Fruit fly (Drosophila melanogaster) whole organism, embryonic: ENCODE data around the gene CG34348.
A peak's percentile ranks its signal among the peaks of the same experiment; 100 is the strongest.

Experiments used
- Blimp-1 ChIP-seq: fragments of 200-800 bp; sonication (Bioruptor generic); optimal IDR thresholded peaks from 3 replicates; lab custom pipeline; 2018; ENCODE audit warnings: missing biosample characterization, missing genetic modification characterization, mild to moderate bottlenecking, moderate library complexity, missing genetic modification reagents
- CG10267 ChIP-seq: fragments of 200-800 bp; sonication (Bioruptor generic); optimal IDR thresholded peaks from 2 replicates; lab custom pipeline; 2018; ENCODE audit warnings: missing biosample characterization, mild to moderate bottlenecking, missing genetic modification characterization, moderate library complexity
- CG10274 ChIP-seq: fragments of 200-800 bp; sonication (Bioruptor generic); optimal IDR thresholded peaks from 3 replicates; lab custom pipeline; 2017; ENCODE audit warnings: missing biosample characterization, mild to moderate bottlenecking, missing genetic modification characterization
- CG10462 ChIP-seq: fragments of 200-800 bp; sonication (Bioruptor generic); optimal IDR thresholded peaks from 2 replicates; lab custom pipeline; 2016; ENCODE audit warnings: missing biosample characterization, missing genetic modification characterization
- CG10565 ChIP-seq: fragments of 200-800 bp; sonication (Bioruptor generic); optimal IDR thresholded peaks from 3 replicates; lab custom pipeline; 2016; ENCODE audit warnings: missing biosample characterization, mild to moderate bottlenecking, missing genetic modification characterization
- CG12071 ChIP-seq: fragments of 200-800 bp; sonication (Bioruptor generic); optimal IDR thresholded peaks from 3 replicates; lab custom pipeline; 2018; ENCODE audit warnings: missing biosample characterization, mild to moderate bottlenecking, missing genetic modification characterization
- CG12236 ChIP-seq: fragments of 200-800 bp; sonication (Bioruptor generic); optimal IDR thresholded peaks from 2 replicates; lab custom pipeline; 2016; ENCODE audit warnings: missing biosample characterization, missing genetic modification characterization
- CG14965 ChIP-seq: fragments of 200-800 bp; sonication (Bioruptor generic); optimal IDR thresholded peaks from 2 replicates; lab custom pipeline; 2016; ENCODE audit warnings: missing biosample characterization, missing genetic modification characterization, borderline replicate concordance
- CG1647 ChIP-seq: fragments of 200-800 bp; sonication (Bioruptor generic); optimal IDR thresholded peaks from 3 replicates; lab custom pipeline; 2016; ENCODE audit warnings: missing biosample characterization, missing genetic modification characterization
- CG17359 ChIP-seq: fragments of 200-800 bp; sonication (Bioruptor generic); optimal IDR thresholded peaks from 3 replicates; lab custom pipeline; 2018; ENCODE audit warnings: missing biosample characterization, mild to moderate bottlenecking, missing genetic modification characterization, moderate library complexity
- CG17361 ChIP-seq: fragments of 200-800 bp; sonication (Bioruptor generic); IDR thresholded peaks from 3 replicates; pipeline ENCODE4 v1.3.6; 2022; ENCODE audit warnings: missing biosample characterization, missing genetic modification characterization
- CG17912 ChIP-seq: fragments of 200-800 bp; sonication (Bioruptor generic); optimal IDR thresholded peaks from 2 replicates; lab custom pipeline; 2018; ENCODE audit warnings: missing biosample characterization, mild to moderate bottlenecking, missing genetic modification characterization
- CG2120 ChIP-seq: fragments of 200-800 bp; sonication (Bioruptor generic); optimal IDR thresholded peaks from 3 replicates; lab custom pipeline; 2016; ENCODE audit warnings: missing biosample characterization, missing genetic modification characterization
- CG2129 ChIP-seq: fragments of 200-800 bp; sonication (Bioruptor generic); IDR thresholded peaks from 2 replicates; pipeline ENCODE4 v1.3.6; 2022; ENCODE audit warnings: missing biosample characterization, missing genetic modification characterization; ENCODE audit not compliant: partially characterized antibody
- CG2712 ChIP-seq: fragments of 200-800 bp; optimal IDR thresholded peaks from 3 replicates; lab custom pipeline; 2019; ENCODE audit warnings: missing biosample characterization, mild to moderate bottlenecking, missing genetic modification characterization, moderate library complexity
- CG31441 ChIP-seq: fragments of 200-800 bp; sonication (Bioruptor generic); IDR thresholded peaks from 2 replicates; pipeline ENCODE4 v1.3.6; 2022; ENCODE audit warnings: missing biosample characterization, missing genetic modification characterization
- CG32767 ChIP-seq: fragments of 200-800 bp; sonication (Bioruptor generic); IDR thresholded peaks from 2 replicates; pipeline ENCODE4 v1.3.6; 2022; ENCODE audit warnings: missing biosample characterization, missing genetic modification characterization
- CG33213 ChIP-seq: fragments of 200-800 bp; sonication (Bioruptor generic); optimal IDR thresholded peaks from 3 replicates; lab custom pipeline; 2016; ENCODE audit warnings: missing biosample characterization, missing genetic modification characterization
- CG3838 ChIP-seq: fragments of 200-800 bp; sonication (Bioruptor generic); optimal IDR thresholded peaks from 3 replicates; lab custom pipeline; 2016; ENCODE audit warnings: missing biosample characterization, missing genetic modification characterization
- CG4282 ChIP-seq: fragments of 200-800 bp; sonication (Bioruptor generic); optimal IDR thresholded peaks from 2 replicates; lab custom pipeline; 2016; ENCODE audit warnings: missing biosample characterization, missing genetic modification characterization
- CG7372 ChIP-seq: fragments of 200-800 bp; sonication (Bioruptor generic); IDR thresholded peaks from 2 replicates; pipeline ENCODE4 v1.3.6; 2022; ENCODE audit warnings: missing biosample characterization, missing genetic modification characterization
- CHES-1-like ChIP-seq: fragments of 200-800 bp; sonication (Bioruptor generic); optimal IDR thresholded peaks from 2 replicates; lab custom pipeline; 2016; ENCODE audit warnings: missing biosample characterization, missing genetic modification characterization
- Dad ChIP-seq: fragments of 200-800 bp; sonication (Bioruptor generic); optimal IDR thresholded peaks from 3 replicates; lab custom pipeline; 2016; ENCODE audit warnings: missing biosample characterization, missing genetic modification characterization
- Dll ChIP-seq: fragments of 200-800 bp; sonication (Bioruptor generic); IDR thresholded peaks from 4 replicates; pipeline ENCODE4 v1.3.6; 2022; ENCODE audit warnings: missing biosample characterization, missing genetic modification characterization; ENCODE audit not compliant: partially characterized antibody
- Fer3 ChIP-seq: fragments of 200-800 bp; sonication (Bioruptor generic); optimal IDR thresholded peaks from 2 replicates; lab custom pipeline; 2018; ENCODE audit warnings: missing biosample characterization, mild to moderate bottlenecking, missing genetic modification characterization, moderate library complexity
- HHEX ChIP-seq: fragments of 200-800 bp; sonication (Bioruptor generic); optimal IDR thresholded peaks from 3 replicates; lab custom pipeline; 2017; ENCODE audit warnings: missing biosample characterization, mild to moderate bottlenecking, missing genetic modification characterization, missing genetic modification reagents
- HLH3B ChIP-seq: fragments of 200-800 bp; sonication (Bioruptor generic); IDR thresholded peaks from 2 replicates; pipeline ENCODE4 v1.3.6; 2022; ENCODE audit warnings: missing biosample characterization, missing genetic modification characterization
- HLH4C ChIP-seq: fragments of 200-800 bp; sonication (Bioruptor generic); IDR thresholded peaks from 3 replicates; pipeline ENCODE4 v1.3.6; 2022; ENCODE audit warnings: missing biosample characterization, missing genetic modification characterization; ENCODE audit not compliant: partially characterized antibody
- Hey ChIP-seq: fragments of 200-800 bp; sonication (Bioruptor generic); optimal IDR thresholded peaks from 3 replicates; lab custom pipeline; 2018; ENCODE audit warnings: missing biosample characterization, mild to moderate bottlenecking, missing genetic modification characterization
- Lpt ChIP-seq: fragments of >200 bp; optimal IDR thresholded peaks from 2 replicates; lab custom pipeline; 2018; ENCODE audit warnings: missing biosample characterization, missing genetic modification characterization
- Opbp ChIP-seq: fragments of 200-800 bp; sonication (Bioruptor generic); IDR thresholded peaks from 3 replicates; pipeline ENCODE4 v1.3.6; 2022; ENCODE audit warnings: missing biosample characterization, missing genetic modification characterization; ENCODE audit not compliant: partially characterized antibody
- Rfx ChIP-seq: fragments of 200-800 bp; sonication (Bioruptor generic); IDR thresholded peaks from 2 replicates; pipeline ENCODE4 v1.3.6; 2022; ENCODE audit warnings: missing biosample characterization, missing genetic modification characterization
- Rx ChIP-seq: fragments of 200-800 bp; sonication (Bioruptor generic); IDR thresholded peaks from 2 replicates; pipeline ENCODE4 v1.3.6; 2022; ENCODE audit warnings: missing biosample characterization, missing genetic modification characterization
- Sin3A ChIP-seq: fragments of >200 bp; optimal IDR thresholded peaks from 2 replicates; lab custom pipeline; 2018
- YL-1 ChIP-seq: fragments of 200-800 bp; sonication (Bioruptor generic); optimal IDR thresholded peaks from 3 replicates; lab custom pipeline; 2017; ENCODE audit warnings: missing biosample characterization, mild to moderate bottlenecking, missing genetic modification characterization
- bigmax ChIP-seq: fragments of 200-800 bp; sonication (Bioruptor generic); optimal IDR thresholded peaks from 2 replicates; lab custom pipeline; 2018; ENCODE audit warnings: missing biosample characterization, mild to moderate bottlenecking, missing genetic modification characterization
- cg ChIP-seq: fragments of 200-800 bp; sonication (Bioruptor generic); optimal IDR thresholded peaks from 3 replicates; lab custom pipeline; 2019; ENCODE audit warnings: missing biosample characterization, mild to moderate bottlenecking, missing genetic modification characterization, moderate library complexity
- corto ChIP-seq: fragments of 200-800 bp; sonication (Bioruptor generic); optimal IDR thresholded peaks from 2 replicates; lab custom pipeline; 2016; ENCODE audit warnings: missing biosample characterization, mild to moderate bottlenecking, missing genetic modification characterization, moderate library complexity
- dysf ChIP-seq: fragments of 200-800 bp; sonication (Bioruptor generic); IDR thresholded peaks from 3 replicates; pipeline ENCODE4 v1.3.6; 2022; ENCODE audit warnings: missing biosample characterization, missing genetic modification characterization
- ems ChIP-seq: fragments of 200-800 bp; sonication (Bioruptor generic); optimal IDR thresholded peaks from 3 replicates; lab custom pipeline; 2016; ENCODE audit warnings: missing biosample characterization, missing genetic modification characterization
- lbe ChIP-seq: fragments of 200-800 bp; sonication (Bioruptor generic); optimal IDR thresholded peaks from 2 replicates; lab custom pipeline; 2016; ENCODE audit warnings: missing biosample characterization, mild to moderate bottlenecking, missing genetic modification characterization
- mirr ChIP-seq: fragments of 200-800 bp; sonication (Bioruptor generic); optimal IDR thresholded peaks from 3 replicates; lab custom pipeline; 2018; ENCODE audit warnings: missing biosample characterization, mild to moderate bottlenecking, missing genetic modification characterization
- mld ChIP-seq: fragments of 200-800 bp; sonication (Bioruptor generic); IDR thresholded peaks from 3 replicates; pipeline ENCODE4 v1.3.6; 2022; ENCODE audit warnings: missing biosample characterization, missing genetic modification characterization; ENCODE audit not compliant: partially characterized antibody
- run ChIP-seq: fragments of 200-800 bp; sonication (Bioruptor generic); optimal IDR thresholded peaks from 3 replicates; lab custom pipeline; 2018; ENCODE audit warnings: missing biosample characterization, mild to moderate bottlenecking, missing genetic modification characterization
- schlank ChIP-seq: fragments of 200-800 bp; sonication (Bioruptor generic); optimal IDR thresholded peaks from 2 replicates; lab custom pipeline; 2018; ENCODE audit warnings: missing biosample characterization, mild to moderate bottlenecking, missing genetic modification characterization
- sima ChIP-seq: fragments of 200-800 bp; sonication (Bioruptor generic); optimal IDR thresholded peaks from 2 replicates; lab custom pipeline; 2016; ENCODE audit warnings: missing biosample characterization, missing genetic modification characterization
- sisA ChIP-seq: fragments of 200-800 bp; sonication (Bioruptor generic); IDR thresholded peaks from 2 replicates; pipeline ENCODE4 v1.3.6; 2022; ENCODE audit warnings: missing biosample characterization, missing genetic modification characterization
- slp2 ChIP-seq: fragments of 200-800 bp; sonication (Bioruptor generic); optimal IDR thresholded peaks from 2 replicates; lab custom pipeline; 2016; ENCODE audit warnings: missing biosample characterization, missing genetic modification characterization
- vvl ChIP-seq: fragments of 200-800 bp; sonication (Bioruptor generic); IDR thresholded peaks from 2 replicates; pipeline ENCODE4 v1.3.6; 2022; ENCODE audit warnings: missing biosample characterization, missing genetic modification characterization
- zen2 ChIP-seq: fragments of 200-800 bp; sonication (Bioruptor generic); IDR thresholded peaks from 3 replicates; pipeline ENCODE4 v1.3.6; 2022; ENCODE audit warnings: missing biosample characterization, missing genetic modification characterization; ENCODE audit not compliant: partially characterized antibody

The CG34348 gene

DNA sequence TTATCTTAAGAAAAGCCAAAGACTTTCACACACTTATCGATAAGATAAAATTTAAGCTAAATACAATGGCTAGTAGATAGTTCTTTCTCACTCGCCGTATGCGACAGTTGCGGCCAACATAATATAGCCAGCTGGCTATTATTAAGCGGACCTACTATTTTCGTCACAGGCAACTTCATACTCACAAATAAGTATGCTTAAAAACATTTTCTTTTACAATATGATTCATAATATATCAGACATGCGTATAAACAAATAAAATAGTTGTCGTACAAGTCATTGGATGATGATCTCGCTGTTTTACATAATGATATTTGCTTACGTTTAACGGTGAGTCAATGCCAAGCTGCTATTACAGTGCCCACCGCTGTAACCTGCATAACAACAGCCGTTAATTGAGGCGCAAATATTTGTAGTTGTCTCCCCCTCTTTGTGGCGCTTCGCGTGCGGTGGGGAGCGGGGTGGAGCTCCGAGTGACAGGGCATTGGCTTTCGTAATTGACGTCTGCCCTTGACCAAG lies 13.4 kb upstream of the CG34348 start (continued):
- TF ChIP-seq Hey (tag; lab: Kevin White, UChicago) (no peak), run (tag; lab: Kevin White, UChicago) (peak; percentile 47), ems (GFP tag; lab: Kevin White, UChicago) (peak; percentile 40), dysf (peak; percentile 77), CG1647 (GFP tag; lab: Kevin White, UChicago) (peak; percentile 50), HLH4C (GFP tag; lab: Robert Waterston, UW) (no peak), cg (GFP tag; lab: Kevin White, UChicago) (no peak), sima (GFP tag; lab: Kevin White, UChicago) (no peak), CG12071 (GFP tag; lab: Kevin White, UChicago) (peak; percentile 63), CG14965 (GFP tag; lab: Kevin White, UChicago) (peak; percentile 17), CG3838 (GFP tag; lab: Kevin White, UChicago) (no peak), lbe (GFP tag; lab: Kevin White, UChicago) (peak; percentile 19), Blimp-1 (peak; percentile 78), CG17361 (GFP tag; lab: Robert Waterston, UW) (peak; percentile 79), CHES-1-like (peak; percentile 24), CG10462 (GFP tag; lab: Kevin White, UChicago) (no peak), Dad (GFP tag; lab: Kevin White, UChicago) (peak; percentile 9), CG33213 (GFP tag; lab: Kevin White, UChicago) (peak; percentile 43), mld (GFP tag; lab: Robert Waterston, UW) (no peak), CG32767 (no peak), Fer3 (tag; lab: Kevin White, UChicago) (peak; percentile 62), Rx (GFP tag; lab: Robert Waterston, UW) (peak; percentile 47), CG10274 (GFP tag; lab: Kevin White, UChicago) (peak; percentile 37), Rfx (GFP tag; lab: Robert Waterston, UW) (0 out of 2 replicates have a peak, but pooled peaks have one; percentile 62), Lpt (GFP tag; lab: Kevin White, UChicago) (no peak), Sin3A (lab: Kevin White, UChicago) (no peak), CG7372 (GFP tag; lab: Robert Waterston, UW) (peak; percentile 46; the same call in 1 of the 2 replicates), CG10565 (GFP tag; lab: Kevin White, UChicago) (no peak), YL-1 (GFP tag; lab: Kevin White, UChicago) (no peak), sisA (GFP tag; lab: Robert Waterston, UW) (peak; percentile 59), vvl (peak; percentile 49; the same call in 1 of the 2 replicates), CG2712 (tag; lab: Kevin White, UChicago) (peak; percentile 65), CG31441 (peak; percentile 54), HLH3B (GFP tag; lab: Robert Waterston, UW) (peak; percentile 70), CG12236 (GFP tag; lab: Kevin White, UChicago) (peak; percentile 14), slp2 (GFP tag; lab: Kevin White, UChicago) (peak; percentile 15), CG17359 (tag; lab: Kevin White, UChicago) (peak; percentile 66), corto (GFP tag; lab: Kevin White, UChicago) (peak; percentile 41), zen2 (GFP tag; lab: Robert Waterston, UW) (no peak), schlank (tag; lab: Kevin White, UChicago) (peak; percentile 65), bigmax (GFP tag; lab: Kevin White, UChicago) (no peak), HHEX (GFP tag; lab: Kevin White, UChicago) (peak; percentile 70), CG17912 (GFP tag; lab: Kevin White, UChicago) (no peak), CG10267 (peak; percentile 32), mirr (GFP tag; lab: Kevin White, UChicago) (peak; percentile 82), CG4282 (GFP tag; lab: Kevin White, UChicago) (no peak), CG2129 (GFP tag; lab: Robert Waterston, UW) (no peak), Dll (GFP tag; lab: Robert Waterston, UW) (no peak), Opbp (GFP tag; lab: Robert Waterston, UW) (no peak), CG2120 (GFP tag; lab: Kevin White, UChicago) (peak; percentile 78)
